Fruit fly (Drosophila melanogaster) Kc167 (cell line): ENCODE data around the gene witty.

ENCODE experiments used
- Myc ChIP-seq: fragments of >200 bp; optimal IDR thresholded peaks from 2 replicates; lab custom pipeline; 2017; ENCODE audit warnings: missing external identifiers
- Sin3A ChIP-seq: fragments of >200 bp; optimal IDR thresholded peaks from 2 replicates; lab custom pipeline; 2018; ENCODE audit warnings: missing external identifiers
- h ChIP-seq: fragments of >200 bp; optimal IDR thresholded peaks from 3 replicates; lab custom pipeline; 2018; ENCODE audit warnings: missing external identifiers
- insv ChIP-seq: fragments of >200 bp; optimal IDR thresholded peaks from 3 replicates; lab custom pipeline; 2018; ENCODE audit warnings: missing external identifiers
- psq ChIP-seq: fragments of >200 bp; optimal IDR thresholded peaks from 2 replicates; lab custom pipeline; 2017; ENCODE audit warnings: missing external identifiers
- ttk ChIP-seq: sonication (Bioruptor generic); optimal IDR thresholded peaks from 2 replicates; lab custom pipeline; 2017; ENCODE audit warnings: missing external identifiers

Gene witty

dm6 chr2L:8328526-8329097 lies 9.5 kb upstream of the witty start:
- no peak for TF ChIP-seq ttk (lab: Kevin White, UChicago)
- no peak for TF ChIP-seq Myc (lab: Kevin White, UChicago)
- TF ChIP-seq psq, result no peak
- no peak for TF ChIP-seq Sin3A (lab: Kevin White, UChicago)
- no peak for TF ChIP-seq h (lab: Kevin White, UChicago)
- no peak for TF ChIP-seq insv

- TF ChIP-seq psq, result no peak
- no peak for TF ChIP-seq Myc (lab: Kevin White, UChicago)
- no peak for TF ChIP-seq h (lab: Kevin White, UChicago)
- TF ChIP-seq ttk (lab: Kevin White, UChicago), result no peak
- no peak for TF ChIP-seq insv
- TF ChIP-seq Sin3A (lab: Kevin White, UChicago), result no peak
Measured at dm6 chr2L:8333185-8333584, 4.9 kb upstream of the witty start.

- no peak for TF ChIP-seq Sin3A (lab: Kevin White, UChicago)
- TF ChIP-seq Myc (lab: Kevin White, UChicago), result no peak
- no peak for TF ChIP-seq h (lab: Kevin White, UChicago)
Measured at dm6 chr2L:8333624-8334023, 4.5 kb upstream of the witty start.

dm6 chr2L:8334705-8335104 lies 3.4 kb upstream of the witty start:
- TF ChIP-seq h (lab: Kevin White, UChicago), result no peak
- TF ChIP-seq insv, result no peak
- no peak for TF ChIP-seq ttk (lab: Kevin White, UChicago)
- TF ChIP-seq Sin3A (lab: Kevin White, UChicago), result no peak
- no peak for TF ChIP-seq Myc (lab: Kevin White, UChicago)
- TF ChIP-seq psq, result no peak

dm6 chr2L:8339751-8340349 lies 1.8 kb downstream of the witty start:
- TF ChIP-seq psq (no peak), ttk (lab: Kevin White, UChicago) (no peak), Sin3A (lab: Kevin White, UChicago) (no peak), Myc (lab: Kevin White, UChicago) (no peak), h (lab: Kevin White, UChicago) (no peak), insv (no peak)

- TF ChIP-seq psq (no peak), ttk (lab: Kevin White, UChicago) (no peak), h (lab: Kevin White, UChicago) (no peak), Myc (lab: Kevin White, UChicago) (no peak), Sin3A (lab: Kevin White, UChicago) (no peak), insv (no peak)
Measured at dm6 chr2L:8342395-8342794, 4.3 kb downstream of the witty start, which contains the start of gene CG14273. Gene CG14273, plus strand, starts transcription at chr2L:8342695.

- TF ChIP-seq h (lab: Kevin White, UChicago), result no peak
- TF ChIP-seq Sin3A (lab: Kevin White, UChicago), result no peak
- no peak for TF ChIP-seq ttk (lab: Kevin White, UChicago)
- no peak for TF ChIP-seq insv
- TF ChIP-seq Myc (lab: Kevin White, UChicago), result no peak
- no peak for TF ChIP-seq psq
Measured at dm6 chr2L:8344536-8344935, 6.4 kb downstream of the witty start.

- TF ChIP-seq Sin3A (lab: Kevin White, UChicago), result no peak
- no peak for TF ChIP-seq Myc (lab: Kevin White, UChicago)
- no peak for TF ChIP-seq psq
- TF ChIP-seq h (lab: Kevin White, UChicago), result no peak
- no peak for TF ChIP-seq insv
- no peak for TF ChIP-seq ttk (lab: Kevin White, UChicago)
Measured at dm6 chr2L:8346260-8346659, 8.2 kb downstream of the witty start, which contains the start of gene CG7778. Gene CG7778, plus strand, starts transcription at chr2L:8346620.

dm6 chr2L:8350560-8351171 lies 12.6 kb downstream of the witty start:
- TF ChIP-seq Sin3A (lab: Kevin White, UChicago), result no peak
- TF ChIP-seq ttk (lab: Kevin White, UChicago), result no peak
- TF ChIP-seq psq, result no peak
- TF ChIP-seq Myc (lab: Kevin White, UChicago), result no peak
- TF ChIP-seq h (lab: Kevin White, UChicago), result no peak
- TF ChIP-seq insv, result no peak

- no peak for TF ChIP-seq insv
- no peak for TF ChIP-seq Sin3A (lab: Kevin White, UChicago)
- no peak for TF ChIP-seq Myc (lab: Kevin White, UChicago)
- TF ChIP-seq psq, result no peak
- TF ChIP-seq ttk (lab: Kevin White, UChicago), result no peak
- TF ChIP-seq h (lab: Kevin White, UChicago), result no peak
Measured at dm6 chr2L:8351333-8351732, 13.2 kb downstream of the witty start.

- no peak for TF ChIP-seq h (lab: Kevin White, UChicago)
- no peak for TF ChIP-seq insv
- TF ChIP-seq psq, result no peak
- TF ChIP-seq ttk (lab: Kevin White, UChicago), result no peak
- TF ChIP-seq Sin3A (lab: Kevin White, UChicago), result no peak
- TF ChIP-seq Myc (lab: Kevin White, UChicago), result no peak
Measured at dm6 chr2L:8351864-8352263, 13.8 kb downstream of the witty start, which contains the start of gene Mur29B. Gene Mur29B, plus strand, starts transcription at chr2L:8352187.

- no peak for TF ChIP-seq ttk (lab: Kevin White, UChicago)
Measured at dm6 chr2L:8355419-8355818, 17.3 kb downstream of the witty start.
